Fruit fly (Drosophila melanogaster): ENCODE data around the gene ImpE2.

DNA sequence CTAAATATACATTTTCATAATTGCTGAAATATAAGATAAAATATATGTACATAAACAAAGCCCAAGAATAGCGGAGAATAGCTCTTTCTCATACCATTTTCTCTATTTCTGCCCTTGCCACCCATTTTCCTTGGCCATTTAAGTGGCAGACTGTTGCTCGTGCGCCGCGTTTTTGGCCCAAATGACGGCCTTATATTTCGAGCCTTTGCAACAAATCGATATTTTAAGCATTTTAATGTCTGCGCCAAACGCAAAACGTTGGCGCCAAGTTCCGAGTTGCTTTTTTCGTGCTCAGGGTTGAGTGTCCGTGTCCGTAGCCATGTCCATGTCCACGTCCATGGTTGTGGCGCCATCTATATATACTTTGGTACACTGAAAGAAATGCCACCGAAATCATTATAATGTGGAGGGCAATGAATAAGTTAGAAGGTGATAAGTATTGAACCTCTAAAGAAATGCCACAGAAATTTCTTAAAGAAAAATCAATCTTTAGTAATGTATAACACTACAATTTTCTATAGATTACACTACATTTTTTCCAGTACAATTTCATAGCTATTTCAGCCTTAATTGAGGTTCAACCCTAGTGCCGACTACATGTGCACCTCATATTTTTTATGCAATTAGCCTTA lies 20.2 kb downstream of the ImpE2 start:
- TF ChIP-seq CG10348 (GFP tag; IDR thresholded peaks at IDR 0.05) = no peak
- TF ChIP-seq CG15710 (tag; optimal IDR thresholded peaks at IDR 0.05) = no peak
- TF ChIP-seq Ets98B (GFP tag; IDR thresholded peaks at IDR 0.05) = no peak
- no peak for TF ChIP-seq CG17806 (tag; optimal IDR thresholded peaks at IDR 0.05)
- TF ChIP-seq EcR (GFP tag; optimal IDR thresholded peaks at IDR 0.05) = no peak
- no peak for TF ChIP-seq Pif1B (GFP tag; optimal IDR thresholded peaks at IDR 0.05)
- TF ChIP-seq CG8301 (tag; optimal IDR thresholded peaks at IDR 0.05) = no peak
- TF ChIP-seq CG13204 (GFP tag; optimal IDR thresholded peaks at IDR 0.05) = no peak
- TF ChIP-seq CG14655 (GFP tag; optimal IDR thresholded peaks at IDR 0.05) = no peak
- TF ChIP-seq CG8159 (tag; optimal IDR thresholded peaks at IDR 0.05) = no peak
- TF ChIP-seq CG32121 (GFP tag; IDR thresholded peaks at IDR 0.05) = no peak
- no peak for TF ChIP-seq CG4496 (GFP tag; IDR thresholded peaks at IDR 0.05)

Measured in whole organism, pupa.